Worm (Caenorhabditis elegans): Measurements from ENCODE around the gene ari-2.

The ari-2 gene

ce11 chrIV:5587964-5588860 is 37.3 kb downstream of the ari-2 start:
- no peak for TF ChIP-seq lsy-2 (tag; optimal IDR thresholded peaks at IDR 0.05)
- no peak for TF ChIP-seq nhr-28 (tag; optimal IDR thresholded peaks at IDR 0.05)

ce11 chrIV:5590120-5590519 is 39.2 kb downstream of the ari-2 start:
- TF ChIP-seq M03D4.4 (tag; optimal IDR thresholded peaks at IDR 0.05) (no peak), drap-1 (GFP tag; optimal IDR thresholded peaks at IDR 0.05) (no peak), zip-8 (tag; optimal IDR thresholded peaks at IDR 0.05) (no peak), elt-3 (tag; optimal IDR thresholded peaks at IDR 0.05) (no peak), ceh-43 (GFP tag; optimal IDR thresholded peaks at IDR 0.05) (no peak), mls-2 (tag; optimal IDR thresholded peaks at IDR 0.05) (no peak), bed-3 (GFP tag; optimal IDR thresholded peaks at IDR 0.05) (no peak), nhr-237 (tag; optimal IDR thresholded peaks at IDR 0.05) (no peak), mab-5 (tag; optimal IDR thresholded peaks at IDR 0.05) (no peak), lsy-2 (tag; optimal IDR thresholded peaks at IDR 0.05) (no peak), nhr-76 (tag; optimal IDR thresholded peaks at IDR 0.05) (no peak), sptf-1 (tag; optimal IDR thresholded peaks at IDR 0.05) (no peak), flh-1 (GFP tag; optimal IDR thresholded peaks at IDR 0.05) (no peak), blmp-1 (tag; optimal IDR thresholded peaks at IDR 0.05) (no peak), ham-2 (GFP tag; optimal IDR thresholded peaks at IDR 0.05) (no peak), lin-13 (tag; optimal IDR thresholded peaks at IDR 0.05) (no peak)

ce11 chrIV:5591134-5591533 is 40.2 kb downstream of the ari-2 start:
- no peak for TF ChIP-seq ceh-43 (GFP tag; optimal IDR thresholded peaks at IDR 0.05)
- TF ChIP-seq unc-62 (GFP tag; optimal IDR thresholded peaks at IDR 0.05) = peak; percentile 3

ce11 chrIV:5592956-5593355 is 42.0 kb downstream of the ari-2 start:
- TF ChIP-seq mab-5 (tag; optimal IDR thresholded peaks at IDR 0.05) (no peak), elt-3 (tag; optimal IDR thresholded peaks at IDR 0.05) (no peak), M03D4.4 (tag; optimal IDR thresholded peaks at IDR 0.05) (no peak), lin-32 (GFP tag; optimal IDR thresholded peaks at IDR 0.05) (no peak), elt-1 (tag; optimal IDR thresholded peaks at IDR 0.05; ENCODE audit: borderline replicate concordance, insufficient read depth) (no peak), pha-4 (tag; optimal IDR thresholded peaks at IDR 0.05) (no peak), unc-62 (GFP tag; optimal IDR thresholded peaks at IDR 0.05) (no peak), unc-120 (tag; optimal IDR thresholded peaks at IDR 0.05; ENCODE audit: poor library complexity, severe bottlenecking) (no peak), nhr-76 (tag; optimal IDR thresholded peaks at IDR 0.05) (no peak), lsy-2 (tag; optimal IDR thresholded peaks at IDR 0.05) (no peak), sem-2 (GFP tag; optimal IDR thresholded peaks at IDR 0.05) (no peak), ceh-83 (GFP tag; optimal IDR thresholded peaks at IDR 0.05) (no peak)

- TF ChIP-seq mab-5 (tag; optimal IDR thresholded peaks at IDR 0.05) (no peak), unc-62 (GFP tag; optimal IDR thresholded peaks at IDR 0.05) (peak; percentile 99), ham-2 (GFP tag; optimal IDR thresholded peaks at IDR 0.05) (no peak), lsy-2 (tag; optimal IDR thresholded peaks at IDR 0.05) (no peak), mep-1 (tag; optimal IDR thresholded peaks at IDR 0.05) (no peak), pha-4 (tag; optimal IDR thresholded peaks at IDR 0.05) (peak; percentile 65), elt-3 (tag; optimal IDR thresholded peaks at IDR 0.05) (no peak), unc-120 (tag; optimal IDR thresholded peaks at IDR 0.05; ENCODE audit: poor library complexity, severe bottlenecking) (peak; percentile 66), sptf-1 (tag; optimal IDR thresholded peaks at IDR 0.05) (no peak), ztf-11 (tag; optimal IDR thresholded peaks at IDR 0.05) (no peak), elt-1 (tag; optimal IDR thresholded peaks at IDR 0.05; ENCODE audit: borderline replicate concordance, insufficient read depth) (no peak), nhr-28 (tag; optimal IDR thresholded peaks at IDR 0.05) (no peak), nhr-2 (tag; optimal IDR thresholded peaks at IDR 0.05) (no peak), snpc-4 (tag; optimal IDR thresholded peaks at IDR 0.05) (no peak), hlh-1 (tag; optimal IDR thresholded peaks at IDR 0.05) (peak; percentile 94), ceh-43 (GFP tag; optimal IDR thresholded peaks at IDR 0.05) (no peak), tbx-8 (GFP tag; optimal IDR thresholded peaks at IDR 0.05) (no peak), lin-13 (tag; optimal IDR thresholded peaks at IDR 0.05) (no peak), nhr-237 (tag; optimal IDR thresholded peaks at IDR 0.05) (no peak), mls-2 (tag; optimal IDR thresholded peaks at IDR 0.05) (no peak), blmp-1 (tag; optimal IDR thresholded peaks at IDR 0.05) (no peak), bed-3 (GFP tag; optimal IDR thresholded peaks at IDR 0.05) (no peak)
These were observed 42.9 kb downstream of the ari-2 start for ce11 chrIV:5593804-5594214.
